Fruit fly (Drosophila melanogaster): ENCODE results near the gene Brd7-9.

The Brd7-9 gene

DNA sequence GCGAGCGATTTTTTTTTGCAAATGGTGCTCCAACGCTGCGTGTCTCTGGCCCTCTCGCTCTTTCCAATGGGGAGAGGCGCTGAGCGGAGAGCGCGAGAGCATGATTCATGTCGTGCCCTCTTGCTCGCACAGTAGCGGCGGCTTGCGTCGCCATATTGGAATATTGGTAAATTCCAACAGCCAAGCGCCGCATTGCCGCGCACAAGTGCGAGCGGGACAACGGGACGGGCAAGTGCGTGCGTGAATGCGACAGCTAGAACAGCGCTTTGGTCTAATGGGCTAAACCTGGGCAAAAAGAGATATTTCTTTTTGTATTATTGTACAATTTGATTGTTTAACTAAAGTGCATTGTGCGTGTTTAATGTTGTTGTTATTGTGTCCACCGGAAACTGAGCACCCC, 45.6 kb downstream of the Brd7-9 start (continued):
- TF ChIP-seq CG32772 (GFP tag; IDR thresholded peaks at IDR 0.05) (peak; percentile 86), CG8359 (GFP tag; optimal IDR thresholded peaks at IDR 0.05; ENCODE audit: borderline replicate concordance) (no peak), CG4617 (GFP tag; optimal IDR thresholded peaks at IDR 0.05; ENCODE audit: borderline replicate concordance) (peak; percentile 73), fd96Cb (tag; optimal IDR thresholded peaks at IDR 0.05) (no peak), fd102C (GFP tag; optimal IDR thresholded peaks at IDR 0.05) (no peak), CG8089 (GFP tag; optimal IDR thresholded peaks at IDR 0.05) (no peak), CG18764 (GFP tag; optimal IDR thresholded peaks at IDR 0.05) (no peak), CG3847 (GFP tag; IDR thresholded peaks at IDR 0.05) (peak; percentile 45; the same call in 1 of the 2 replicates), sc (optimal IDR thresholded peaks at IDR 0.05) (no peak), sc (GFP tag; optimal IDR thresholded peaks at IDR 0.05) (no peak), emc (GFP tag; optimal IDR thresholded peaks at IDR 0.05) (no peak), org-1 (GFP tag; optimal IDR thresholded peaks at IDR 0.05) (no peak), ATbp (GFP tag; optimal IDR thresholded peaks at IDR 0.05) (no peak), Dip3 (GFP tag; optimal IDR thresholded peaks at IDR 0.05) (peak; percentile 12), H15 (GFP tag; IDR thresholded peaks at IDR 0.05) (no peak), CG2120 (GFP tag; optimal IDR thresholded peaks at IDR 0.05) (no peak), CG5245 (GFP tag; optimal IDR thresholded peaks at IDR 0.05) (no peak), HLH54F (GFP tag; optimal IDR thresholded peaks at IDR 0.05) (no peak), BtbVII (GFP tag; optimal IDR thresholded peaks at IDR 0.05) (no peak), Ssrp (tag; optimal IDR thresholded peaks at IDR 0.05) (no peak), CG10267 (tag; optimal IDR thresholded peaks at IDR 0.05) (no peak), CG34376 (GFP tag; optimal IDR thresholded peaks at IDR 0.05) (no peak), CG2712 (tag; optimal IDR thresholded peaks at IDR 0.05) (peak; percentile 36), Neu2 (GFP tag; optimal IDR thresholded peaks at IDR 0.05; ENCODE audit: borderline replicate concordance) (peak; percentile 65), HmgZ (tag; optimal IDR thresholded peaks at IDR 0.05) (peak; percentile 79), pzg (GFP tag; optimal IDR thresholded peaks at IDR 0.05) (peak; percentile 28), CG12744 (GFP tag; optimal IDR thresholded peaks at IDR 0.05) (no peak), zf30C (GFP tag; optimal IDR thresholded peaks at IDR 0.05) (peak; percentile 49), prd (optimal IDR thresholded peaks at IDR 0.05) (no peak), prd (GFP tag; IDR thresholded peaks at IDR 0.05) (no peak), lmd (GFP tag; IDR thresholded peaks at IDR 0.05) (no peak), Meics (GFP tag; optimal IDR thresholded peaks at IDR 0.05) (peak; percentile 11), CG10979 (tag; optimal IDR thresholded peaks at IDR 0.05) (no peak), cwo (GFP tag; optimal IDR thresholded peaks at IDR 0.05) (peak; percentile 19), Hr78 (GFP tag; optimal IDR thresholded peaks at IDR 0.05) (no peak), jumu (GFP tag; optimal IDR thresholded peaks at IDR 0.05) (peak; percentile 31), shn (GFP tag; optimal IDR thresholded peaks at IDR 0.05) (no peak), CG8765 (GFP tag; IDR thresholded peaks at IDR 0.05) (0 out of 2 replicates have a peak, but pooled peaks have one; percentile 59), CG4360 (GFP tag; IDR thresholded peaks at IDR 0.05) (no peak; the same call in 1 of the 2 replicates), Jarid2 (GFP tag; optimal IDR thresholded peaks at IDR 0.05) (no peak), gcm (GFP tag; optimal IDR thresholded peaks at IDR 0.05) (no peak), CrebB (tag; optimal IDR thresholded peaks at IDR 0.05) (no peak), usp (GFP tag; optimal IDR thresholded peaks at IDR 0.05) (no peak), Ada2b (GFP tag; IDR thresholded peaks at IDR 0.05) (peak; percentile 15; the same call in 1 of the 2 replicates), CG17829 (tag; optimal IDR thresholded peaks at IDR 0.05) (peak; percentile 59), Hr51 (GFP tag; optimal IDR thresholded peaks at IDR 0.05) (peak in 1 of 2 experiments; percentile 13), fru (optimal IDR thresholded peaks at IDR 0.05) (no peak), CG11696 (GFP tag; IDR thresholded peaks at IDR 0.05) (no peak), chn (GFP tag; optimal IDR thresholded peaks at IDR 0.05) (peak; percentile 25), fu2 (GFP tag; optimal IDR thresholded peaks at IDR 0.05) (no peak), CG4282 (GFP tag; optimal IDR thresholded peaks at IDR 0.05) (no peak), tna (GFP tag; IDR thresholded peaks at IDR 0.05; ENCODE audit: partially characterized antibody) (peak; percentile 55; the same call in 1 of the 2 replicates)
